Fruit fly (Drosophila melanogaster) whole organism, larva: Measurements from ENCODE around the gene Rga.

Experiments
- noc ChIP-seq: fragments of 200-800 bp; sonication (Bioruptor generic); optimal IDR thresholded peaks from 3 replicates; lab custom pipeline; 2019; ENCODE audit warnings: missing biosample characterization, mild to moderate bottlenecking, missing genetic modification characterization, moderate library complexity

Gene Rga

dm6 chr3R:5564775-5565190 is 48.1 kb downstream of the Rga start, which contains the start of the genes CG14671 and CG12746:
TSS of gene CG14671 (minus strand) at chr3R:5564815.
TSS of gene CG12746 (plus strand) at chr3R:5564865.
- TF ChIP-seq noc (tag; lab: Kevin White, UChicago), result no peak

dm6 chr3R:5563420-5563819 is 49.5 kb downstream of the Rga start, which contains the start of gene Pi4KIIalpha:
TSS of gene Pi4KIIalpha (minus strand) at chr3R:5563652.
- TF ChIP-seq noc (tag; lab: Kevin White, UChicago), result no peak

- no peak for TF ChIP-seq noc (tag; lab: Kevin White, UChicago)
These were observed 50.0 kb downstream of the Rga start for dm6 chr3R:5562956-5563355.
